Worm (Caenorhabditis elegans) whole organism, L2 larva: ENCODE results near the gene ins-15.

ENCODE experiments used
- alr-1 ChIP-seq: fragments of 150-350 bp; optimal IDR thresholded peaks from 2 replicates; lab custom pipeline; 2014; ENCODE audit warnings: missing biosample characterization, missing genetic modification characterization
- ama-1 ChIP-seq: fragments of 150-350 bp; optimal IDR thresholded peaks from 2 replicates; lab custom pipeline; 2018; ENCODE audit warnings: inconsistent platforms
- ceh-82 ChIP-seq: fragments of 150-350 bp; optimal IDR thresholded peaks from 2 replicates; lab custom pipeline; 2014; ENCODE audit warnings: missing biosample characterization, missing genetic modification characterization
- mab-5 ChIP-seq: fragments of 150-350 bp; optimal IDR thresholded peaks from 2 replicates; lab custom pipeline; 2014; ENCODE audit warnings: missing biosample characterization, missing genetic modification characterization
- nhr-12 ChIP-seq: fragments of 150-350 bp; optimal IDR thresholded peaks from 2 replicates; lab custom pipeline; 2014; ENCODE audit warnings: missing biosample characterization, missing genetic modification characterization
- nhr-129 ChIP-seq: fragments of 150-350 bp; optimal IDR thresholded peaks from 2 replicates; lab custom pipeline; 2014; ENCODE audit warnings: missing biosample characterization, missing genetic modification characterization
- nhr-6 ChIP-seq: fragments of 150-350 bp; optimal IDR thresholded peaks from 2 replicates; lab custom pipeline; 2014; ENCODE audit warnings: missing biosample characterization, missing genetic modification characterization
- skn-1 ChIP-seq: sonication (generic microtip); optimal IDR thresholded peaks from 2 replicates; lab custom pipeline; 2017; ENCODE audit warnings: missing biosample characterization, missing genetic modification characterization
- unc-62 ChIP-seq: fragments of 150-350 bp; optimal IDR thresholded peaks from 2 replicates; lab custom pipeline; 2014; ENCODE audit warnings: missing biosample characterization, missing genetic modification reagents, missing genetic modification characterization

- TF ChIP-seq ceh-82 (tag; lab: Kevin White, UChicago) (no peak), mab-5 (no peak), unc-62 (no peak), nhr-12 (no peak), alr-1 (no peak), skn-1 (tag; lab: Kevin White, UChicago) (no peak), nhr-129 (tag; lab: Kevin White, UChicago) (no peak), nhr-6 (no peak), ama-1 (no peak)
Measured at ce11 chrII:6752850-6753249, 8.3 kb upstream of the ins-15 start, which contains the start of gene F41G3.21.
